Worm (Caenorhabditis elegans) whole organism, young adult: ENCODE results near the gene F44E7.4.

Experiments used
- B0019.2 ChIP-seq: fragments of 200-800 bp; sonication (Bioruptor generic); conservative IDR thresholded peaks from 2 replicates; pipeline ENCODE4 v1.3.6; 2022; ENCODE audit warnings: missing genetic modification reagents, missing genetic modification characterization, missing compliant biosample characterization
- madf-6 ChIP-seq: fragments of 200-800 bp; sonication (Bioruptor generic); IDR thresholded peaks from 2 replicates; pipeline ENCODE4 v1.3.6; 2022; ENCODE audit warnings: missing genetic modification reagents, missing genetic modification characterization, missing compliant biosample characterization

F44E7.4 gene

DNA sequence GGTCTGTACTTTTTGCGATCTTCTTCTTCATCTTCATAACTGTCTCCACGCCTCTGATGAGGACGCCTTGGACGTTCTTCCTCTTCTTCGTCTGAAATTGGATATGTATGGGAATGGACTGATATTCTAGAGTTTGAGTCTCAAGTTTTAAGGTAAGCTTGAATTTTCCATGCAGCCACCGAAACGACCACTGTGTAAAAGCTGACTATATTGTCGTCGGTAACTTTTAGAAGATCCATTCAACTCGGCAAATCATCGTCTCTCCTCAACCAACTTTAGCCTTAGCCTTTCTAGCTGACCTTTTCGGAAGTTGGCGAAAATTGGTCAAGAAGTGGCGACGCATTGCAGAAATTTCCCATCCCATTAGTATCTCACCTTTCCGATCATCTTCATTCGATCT lies 52.4 kb downstream of the F44E7.4 start:
- 0 out of 2 replicates have a peak, but pooled peaks have one; percentile 17 for TF ChIP-seq madf-6 (GFP tag; lab: Robert Waterston, UW)
- TF ChIP-seq B0019.2 (GFP tag; lab: Robert Waterston, UW): no peak
